Worm (Caenorhabditis elegans): ENCODE measurements around the gene Y53F4B.17.

- TF ChIP-seq ekl-4 (GFP tag; IDR thresholded peaks at IDR 0.05) (no peak), rpc-1 (optimal IDR thresholded peaks at IDR 0.05) (no peak), rpc-1 (tag; optimal IDR thresholded peaks at IDR 0.05) (no peak), cebp-1 (GFP tag; IDR thresholded peaks at IDR 0.05) (no peak), cebp-1 (tag; optimal IDR thresholded peaks at IDR 0.05) (peak; percentile 78), tbp1 (GFP tag; optimal IDR thresholded peaks at IDR 0.05) (no peak), snpc-4 (GFP tag; optimal IDR thresholded peaks at IDR 0.05) (no peak), snpc-4 (tag; optimal IDR thresholded peaks at IDR 0.05) (no peak)
Observed at ce11 chrII:15037782-15038181, 20.7 kb upstream of the Y53F4B.17 start, which contains the start of gene Y53F4B.14.

All from whole organism, young adult.